Worm (Caenorhabditis elegans): ENCODE measurements around the gene R107.5.

ce11 chrIII:9072704-9073103, 19.1 kb upstream of the R107.5 start:
- TF ChIP-seq ekl-4 (GFP tag; IDR thresholded peaks at IDR 0.05) (no peak), rcor-1 (GFP tag; IDR thresholded peaks at IDR 0.05) (no peak), nhr-90 (tag; optimal IDR thresholded peaks at IDR 0.05) (no peak), unc-62 (GFP tag; optimal IDR thresholded peaks at IDR 0.05) (no peak), hmg-20 (GFP tag; IDR thresholded peaks at IDR 0.05) (no peak), ztf-18 (tag; optimal IDR thresholded peaks at IDR 0.05) (no peak), tlf-1 (GFP tag; optimal IDR thresholded peaks at IDR 0.05) (no peak), nhr-179 (tag; optimal IDR thresholded peaks at IDR 0.05) (no peak), F23B12.7 (tag; optimal IDR thresholded peaks at IDR 0.05; ENCODE audit: insufficient read depth) (no peak), F49E8.2 (tag; optimal IDR thresholded peaks at IDR 0.05; ENCODE audit: insufficient read depth) (no peak), ama-1 (optimal IDR thresholded peaks at IDR 0.05) (no peak), ama-1 (GFP tag; optimal IDR thresholded peaks at IDR 0.05) (no peak)

All from whole organism, young adult.